Worm (Caenorhabditis elegans) whole organism, L2 larva: Measurements from ENCODE around the gene srg-50.

Experiments used
- C34F6.9 ChIP-seq: fragments of 150-350 bp; optimal IDR thresholded peaks from 2 replicates; lab custom pipeline; 2014; ENCODE audit warnings: missing biosample characterization, missing genetic modification characterization
- Y55F3AM.14 ChIP-seq: fragments of 200-800 bp; sonication (Bioruptor generic); optimal IDR thresholded peaks from 2 replicates; lab custom pipeline; 2018; ENCODE audit warnings: mild to moderate bottlenecking, missing genetic modification characterization, missing compliant biosample characterization
- ZK546.5 ChIP-seq: sonication (generic microtip); optimal IDR thresholded peaks from 2 replicates; lab custom pipeline; 2017; ENCODE audit warnings: missing biosample characterization, missing genetic modification characterization
- blmp-1 ChIP-seq: sonication (generic microtip); optimal IDR thresholded peaks from 2 replicates; lab custom pipeline; 2017; ENCODE audit warnings: missing genetic modification characterization, mild to moderate bottlenecking, missing compliant biosample characterization, antibody characterized with exemption, moderate library complexity; ENCODE audit not compliant: insufficient read depth
- crh-2 ChIP-seq: sonication (generic microtip); optimal IDR thresholded peaks from 2 replicates; lab custom pipeline; 2017; ENCODE audit warnings: missing biosample characterization, missing genetic modification characterization
- dmd-4 ChIP-seq: sonication (generic microtip); optimal IDR thresholded peaks from 2 replicates; lab custom pipeline; 2017; ENCODE audit warnings: missing biosample characterization, missing genetic modification characterization
- elt-3 ChIP-seq: sonication (generic microtip); optimal IDR thresholded peaks from 2 replicates; lab custom pipeline; 2017; ENCODE audit warnings: missing biosample characterization, missing genetic modification characterization
- fos-1 ChIP-seq: fragments of 150-350 bp; optimal IDR thresholded peaks from 2 replicates; lab custom pipeline; 2014; ENCODE audit warnings: missing biosample characterization, missing genetic modification characterization
- lsy-2 ChIP-seq, 2 experiments: fragments of 150-350 bp in 1 of 2; sonication (generic microtip) in 1 of 2; optimal IDR thresholded peaks; 2 replicates each; lab custom pipeline; 2014 to 2017; ENCODE audit warnings: missing biosample characterization in 2 of 2, missing genetic modification characterization in 2 of 2
- nhr-10 ChIP-seq: sonication (generic microtip); optimal IDR thresholded peaks from 2 replicates; lab custom pipeline; 2017; ENCODE audit warnings: missing biosample characterization, missing genetic modification characterization
- nhr-77 ChIP-seq: fragments of 150-350 bp; optimal IDR thresholded peaks from 2 replicates; lab custom pipeline; 2014; ENCODE audit warnings: missing biosample characterization, missing genetic modification characterization
- skn-1 ChIP-seq: sonication (generic microtip); optimal IDR thresholded peaks from 2 replicates; lab custom pipeline; 2017; ENCODE audit warnings: missing biosample characterization, missing genetic modification characterization

ce11 chrIV:7046641-7047361, 28.2 kb downstream of the srg-50 start:
- no peak for TF ChIP-seq C34F6.9
- peak; percentile 10 for TF ChIP-seq fos-1 (tag; lab: Kevin White, UChicago)
- no peak for TF ChIP-seq ZK546.5 (tag; lab: Kevin White, UChicago)
- no peak for TF ChIP-seq Y55F3AM.14
- TF ChIP-seq nhr-10 (tag; lab: Kevin White, UChicago), result no peak
- TF ChIP-seq nhr-77 (tag; lab: Kevin White, UChicago), result no peak
- TF ChIP-seq blmp-1, result no peak
- TF ChIP-seq crh-2, result no peak
- no peak for TF ChIP-seq skn-1 (tag; lab: Kevin White, UChicago)
- peak in 1 of 2 experiments; percentile 43 for TF ChIP-seq lsy-2 (tag; optimal IDR thresholded peaks at IDR 0.05; lab: Kevin White, UChicago)
- no peak for TF ChIP-seq dmd-4
- TF ChIP-seq elt-3 (tag; lab: Kevin White, UChicago), result no peak
